Fruit fly (Drosophila melanogaster): ENCODE measurements around the gene CG13698.

CG13698 gene

DNA sequence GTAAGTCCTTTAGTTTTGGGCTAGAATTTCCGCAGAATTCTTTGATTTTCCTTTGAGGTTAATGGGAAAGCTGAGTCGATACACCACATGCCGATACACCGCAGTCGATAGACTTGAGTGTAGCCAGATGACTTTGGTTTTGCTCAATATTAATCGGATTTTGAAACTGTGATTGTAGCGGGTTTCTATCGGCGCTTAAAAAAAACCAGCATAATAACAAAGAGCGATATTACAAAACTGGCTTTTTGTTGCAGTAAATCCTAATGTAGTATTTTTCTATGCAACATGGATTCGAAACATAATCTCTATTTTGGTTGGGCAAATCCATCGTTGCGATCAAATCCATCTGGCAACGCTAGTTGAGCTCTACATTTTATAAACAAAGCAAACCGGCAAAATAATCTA lies 3.5 kb upstream of the CG13698 start, which contains the start of the genes Polr3D and mus304 (continued):
- TF ChIP-seq twi (tag; optimal IDR thresholded peaks at IDR 0.05), result peak; percentile 5
- no peak for TF ChIP-seq dmrt99B (tag; optimal IDR thresholded peaks at IDR 0.05)
- TF ChIP-seq tin (GFP tag; optimal IDR thresholded peaks at IDR 0.05), result peak; percentile 18
- 0 out of 2 replicates have a peak, but pooled peaks have one; percentile 44 for TF ChIP-seq bbx (GFP tag; IDR thresholded peaks at IDR 0.05; ENCODE audit: partially characterized antibody)
- no peak for TF ChIP-seq Taf1 (GFP tag; IDR thresholded peaks at IDR 0.05)
- no peak for TF ChIP-seq CG12071 (GFP tag; optimal IDR thresholded peaks at IDR 0.05)
- TF ChIP-seq CG32767 (GFP tag; IDR thresholded peaks at IDR 0.05), result no peak
- TF ChIP-seq Ravus (GFP tag; IDR thresholded peaks at IDR 0.05), result no peak
- TF ChIP-seq CG3163 (GFP tag; optimal IDR thresholded peaks at IDR 0.05), result no peak
- no peak for TF ChIP-seq sr (GFP tag; IDR thresholded peaks at IDR 0.05)
- TF ChIP-seq dm (GFP tag; optimal IDR thresholded peaks at IDR 0.05), result peak; percentile 62
- peak; percentile 50 for TF ChIP-seq CG9817 (tag; optimal IDR thresholded peaks at IDR 0.05)
- no peak for TF ChIP-seq CG6689 (GFP tag; IDR thresholded peaks at IDR 0.05)
- TF ChIP-seq CG5180 (GFP tag; optimal IDR thresholded peaks at IDR 0.05), result no peak
- no peak for TF ChIP-seq CG4707 (GFP tag; optimal IDR thresholded peaks at IDR 0.05)
- TF ChIP-seq knrl (GFP tag; IDR thresholded peaks at IDR 0.05; ENCODE audit: partially characterized antibody), result peak; percentile 55; the same call in 1 of the 3 replicates
- TF ChIP-seq cwo (GFP tag; optimal IDR thresholded peaks at IDR 0.05), result no peak
- no peak for TF ChIP-seq kay (GFP tag; optimal IDR thresholded peaks at IDR 0.05)
- no peak for TF ChIP-seq lmd (GFP tag; IDR thresholded peaks at IDR 0.05)
- TF ChIP-seq HLH4C (GFP tag; IDR thresholded peaks at IDR 0.05; ENCODE audit: partially characterized antibody), result peak; percentile 74
- peak; percentile 75 for TF ChIP-seq Sry-δ (GFP tag; optimal IDR thresholded peaks at IDR 0.05)
- TF ChIP-seq HmgD (GFP tag; optimal IDR thresholded peaks at IDR 0.05), result no peak
- no peak; the same call in 2 of the 3 replicates for TF ChIP-seq mld (GFP tag; IDR thresholded peaks at IDR 0.05; ENCODE audit: partially characterized antibody)
- peak; percentile 72 for TF ChIP-seq CG4617 (GFP tag; optimal IDR thresholded peaks at IDR 0.05; ENCODE audit: borderline replicate concordance)
- TF ChIP-seq zen (tag; optimal IDR thresholded peaks at IDR 0.05), result peak; percentile 48
- peak; percentile 81 for TF ChIP-seq Dref (GFP tag; IDR thresholded peaks at IDR 0.05)
- no peak for TF ChIP-seq CG12155 (GFP tag; optimal IDR thresholded peaks at IDR 0.05)
- no peak for TF ChIP-seq Tbp (GFP tag; optimal IDR thresholded peaks at IDR 0.05)
- TF ChIP-seq CG17328 (GFP tag; IDR thresholded peaks at IDR 0.05), result no peak
- no peak for TF ChIP-seq crol (GFP tag; IDR thresholded peaks at IDR 0.05)
- TF ChIP-seq CG34224 (GFP tag; IDR thresholded peaks at IDR 0.05; ENCODE audit: partially characterized antibody), result peak; percentile 53; the same call in 1 of the 3 replicates
- no peak for TF ChIP-seq CTCF (GFP tag; optimal IDR thresholded peaks at IDR 0.05)
- peak; percentile 52 for TF ChIP-seq CG1603 (tag; optimal IDR thresholded peaks at IDR 0.05)
- peak; percentile 33 for TF ChIP-seq CG11504 (tag; optimal IDR thresholded peaks at IDR 0.05)
- TF ChIP-seq CG18599 (GFP tag; optimal IDR thresholded peaks at IDR 0.05), result peak; percentile 10
- TF ChIP-seq Fer3 (tag; optimal IDR thresholded peaks at IDR 0.05), result no peak
- TF ChIP-seq mam (GFP tag; optimal IDR thresholded peaks at IDR 0.05), result no peak
- no peak for TF ChIP-seq Kr (GFP tag; optimal IDR thresholded peaks at IDR 0.05)
- TF ChIP-seq CG16815 (GFP tag; optimal IDR thresholded peaks at IDR 0.05), result no peak
- TF ChIP-seq CG12744 (GFP tag; optimal IDR thresholded peaks at IDR 0.05), result no peak
- no peak for TF ChIP-seq CG9437 (GFP tag; optimal IDR thresholded peaks at IDR 0.05)
- no peak for TF ChIP-seq danr (GFP tag; IDR thresholded peaks at IDR 0.05)
- TF ChIP-seq ssp (GFP tag; IDR thresholded peaks at IDR 0.05), result no peak
- no peak for TF ChIP-seq ems (GFP tag; optimal IDR thresholded peaks at IDR 0.05)
- TF ChIP-seq insv (GFP tag; optimal IDR thresholded peaks at IDR 0.05), result no peak
- no peak for TF ChIP-seq E2f1 (GFP tag; IDR thresholded peaks at IDR 0.05)
- TF ChIP-seq gfzf (GFP tag; optimal IDR thresholded peaks at IDR 0.05), result peak; percentile 38
- peak; percentile 85 for TF ChIP-seq CG2116 (GFP tag; optimal IDR thresholded peaks at IDR 0.05)
- TF ChIP-seq CG12236 (GFP tag; optimal IDR thresholded peaks at IDR 0.05), result no peak
- TF ChIP-seq Pdp1 (GFP tag; optimal IDR thresholded peaks at IDR 0.05), result no peak
- peak; percentile 8 for TF ChIP-seq Hsf (GFP tag; optimal IDR thresholded peaks at IDR 0.05)
